Fruit fly (Drosophila melanogaster): ENCODE results near the gene CG32263.

Gene CG32263

dm6 chr3L:3785002-3785661 is 25.8 kb downstream of the CG32263 start:
- TF ChIP-seq psq (optimal IDR thresholded peaks at IDR 0.05) (no peak), h (optimal IDR thresholded peaks at IDR 0.05) (no peak), insv (optimal IDR thresholded peaks at IDR 0.05) (no peak), Sin3A (optimal IDR thresholded peaks at IDR 0.05) (no peak), ttk (optimal IDR thresholded peaks at IDR 0.05) (no peak), Myc (optimal IDR thresholded peaks at IDR 0.05) (no peak)

- TF ChIP-seq insv (optimal IDR thresholded peaks at IDR 0.05) (no peak), psq (optimal IDR thresholded peaks at IDR 0.05) (no peak), h (optimal IDR thresholded peaks at IDR 0.05) (no peak), Sin3A (optimal IDR thresholded peaks at IDR 0.05) (no peak), Myc (optimal IDR thresholded peaks at IDR 0.05) (no peak)
Measured at dm6 chr3L:3784001-3784400, 26.9 kb downstream of the CG32263 start.

dm6 chr3L:3783436-3783835 is 27.5 kb downstream of the CG32263 start:
- TF ChIP-seq ttk (optimal IDR thresholded peaks at IDR 0.05), result no peak
- no peak for TF ChIP-seq Myc (optimal IDR thresholded peaks at IDR 0.05)
- TF ChIP-seq h (optimal IDR thresholded peaks at IDR 0.05), result no peak
- no peak for TF ChIP-seq psq (optimal IDR thresholded peaks at IDR 0.05)
- TF ChIP-seq Sin3A (optimal IDR thresholded peaks at IDR 0.05), result no peak
- no peak for TF ChIP-seq insv (optimal IDR thresholded peaks at IDR 0.05)

DNA sequence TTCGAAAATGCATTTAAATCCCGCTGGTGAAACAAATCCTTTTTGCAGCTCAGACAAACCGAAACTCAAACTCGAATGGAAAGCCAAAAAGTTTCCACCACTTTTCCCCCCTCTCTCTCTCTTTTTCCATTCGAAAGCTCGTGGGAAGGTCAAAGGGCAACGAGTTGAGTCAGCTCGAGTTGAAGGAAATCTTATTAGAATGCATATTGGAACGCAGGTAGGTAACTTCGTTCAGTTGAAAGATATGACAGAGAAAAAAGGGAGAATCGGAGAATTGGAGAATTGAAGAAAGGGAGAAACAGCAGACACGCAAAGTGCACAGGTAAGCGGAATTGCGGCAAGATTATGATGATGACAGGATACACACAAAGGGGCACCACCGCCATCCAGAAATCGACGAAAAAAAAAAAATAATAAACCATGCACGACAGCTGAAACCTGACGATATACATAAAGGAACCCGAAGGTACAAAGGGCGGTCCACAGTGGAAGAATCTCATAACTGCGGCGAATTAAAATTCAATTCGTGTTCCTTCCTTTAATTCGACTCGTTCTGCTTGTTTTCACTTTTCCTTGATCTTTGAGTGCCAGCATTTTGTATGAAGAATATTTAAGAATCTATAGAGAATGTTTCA is 28.2 kb downstream of the CG32263 start:
- TF ChIP-seq Myc (optimal IDR thresholded peaks at IDR 0.05) (no peak), h (optimal IDR thresholded peaks at IDR 0.05) (no peak), psq (optimal IDR thresholded peaks at IDR 0.05) (no peak), ttk (optimal IDR thresholded peaks at IDR 0.05) (no peak), insv (optimal IDR thresholded peaks at IDR 0.05) (no peak), Sin3A (optimal IDR thresholded peaks at IDR 0.05) (no peak)

- TF ChIP-seq Myc (optimal IDR thresholded peaks at IDR 0.05) (no peak), insv (optimal IDR thresholded peaks at IDR 0.05) (no peak), ttk (optimal IDR thresholded peaks at IDR 0.05) (no peak), psq (optimal IDR thresholded peaks at IDR 0.05) (no peak)
Measured at dm6 chr3L:3778463-3778862, 32.5 kb downstream of the CG32263 start.

dm6 chr3L:3776559-3777097 is 34.3 kb downstream of the CG32263 start:
- TF ChIP-seq h (optimal IDR thresholded peaks at IDR 0.05) (no peak), Myc (optimal IDR thresholded peaks at IDR 0.05) (no peak), Sin3A (optimal IDR thresholded peaks at IDR 0.05) (no peak), insv (optimal IDR thresholded peaks at IDR 0.05) (no peak), psq (optimal IDR thresholded peaks at IDR 0.05) (no peak), ttk (optimal IDR thresholded peaks at IDR 0.05) (no peak)

- TF ChIP-seq h (optimal IDR thresholded peaks at IDR 0.05) (no peak), Sin3A (optimal IDR thresholded peaks at IDR 0.05) (no peak), Myc (optimal IDR thresholded peaks at IDR 0.05) (no peak), ttk (optimal IDR thresholded peaks at IDR 0.05) (no peak), psq (optimal IDR thresholded peaks at IDR 0.05) (no peak), insv (optimal IDR thresholded peaks at IDR 0.05) (no peak)
Measured at dm6 chr3L:3773317-3773716, 37.6 kb downstream of the CG32263 start.

DNA sequence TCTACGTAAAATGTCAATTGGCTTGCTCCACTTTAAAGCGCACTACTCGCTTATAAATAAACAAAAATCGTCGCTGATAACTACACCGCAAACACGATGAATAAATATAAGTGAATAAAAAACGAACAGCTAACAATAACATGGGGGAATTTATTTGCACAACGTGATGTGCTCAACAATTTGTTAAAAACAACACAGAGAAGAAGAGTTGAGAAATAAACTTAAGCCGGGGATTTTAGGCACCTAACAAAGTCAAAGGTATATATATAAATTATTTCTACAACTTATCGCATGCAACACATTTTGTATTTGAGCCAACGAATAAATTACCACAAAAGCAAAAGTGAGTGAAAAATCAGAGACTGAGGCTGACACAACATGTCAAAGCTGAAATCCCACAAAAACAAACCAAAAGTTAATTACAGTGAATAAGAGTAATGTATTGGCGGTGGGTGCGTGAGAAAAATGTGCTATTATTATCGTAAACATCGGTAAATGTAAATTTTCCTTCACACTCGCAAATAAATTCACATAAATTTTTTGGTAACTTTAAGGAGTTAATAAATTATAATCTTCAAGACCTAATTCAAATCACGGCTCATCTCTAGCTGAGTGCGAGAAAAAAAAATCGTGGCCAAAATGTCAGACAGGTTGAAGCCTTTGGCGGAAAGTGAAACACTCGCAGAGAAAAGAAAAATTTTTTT is 38.5 kb downstream of the CG32263 start:
- TF ChIP-seq insv (optimal IDR thresholded peaks at IDR 0.05), result no peak
- no peak for TF ChIP-seq psq (optimal IDR thresholded peaks at IDR 0.05)
- no peak for TF ChIP-seq ttk (optimal IDR thresholded peaks at IDR 0.05)
- TF ChIP-seq Myc (optimal IDR thresholded peaks at IDR 0.05), result no peak
- no peak for TF ChIP-seq h (optimal IDR thresholded peaks at IDR 0.05)
- no peak for TF ChIP-seq Sin3A (optimal IDR thresholded peaks at IDR 0.05)

dm6 chr3L:3771406-3771935 is 39.4 kb downstream of the CG32263 start:
- TF ChIP-seq ttk (optimal IDR thresholded peaks at IDR 0.05) (no peak), Myc (optimal IDR thresholded peaks at IDR 0.05) (no peak), Sin3A (optimal IDR thresholded peaks at IDR 0.05) (no peak), h (optimal IDR thresholded peaks at IDR 0.05) (no peak), psq (optimal IDR thresholded peaks at IDR 0.05) (no peak), insv (optimal IDR thresholded peaks at IDR 0.05) (no peak)

dm6 chr3L:3770823-3771222 is 40.1 kb downstream of the CG32263 start:
- TF ChIP-seq psq (optimal IDR thresholded peaks at IDR 0.05) (no peak), h (optimal IDR thresholded peaks at IDR 0.05) (no peak), ttk (optimal IDR thresholded peaks at IDR 0.05) (no peak), insv (optimal IDR thresholded peaks at IDR 0.05) (no peak), Myc (optimal IDR thresholded peaks at IDR 0.05) (no peak), Sin3A (optimal IDR thresholded peaks at IDR 0.05) (no peak)

DNA sequence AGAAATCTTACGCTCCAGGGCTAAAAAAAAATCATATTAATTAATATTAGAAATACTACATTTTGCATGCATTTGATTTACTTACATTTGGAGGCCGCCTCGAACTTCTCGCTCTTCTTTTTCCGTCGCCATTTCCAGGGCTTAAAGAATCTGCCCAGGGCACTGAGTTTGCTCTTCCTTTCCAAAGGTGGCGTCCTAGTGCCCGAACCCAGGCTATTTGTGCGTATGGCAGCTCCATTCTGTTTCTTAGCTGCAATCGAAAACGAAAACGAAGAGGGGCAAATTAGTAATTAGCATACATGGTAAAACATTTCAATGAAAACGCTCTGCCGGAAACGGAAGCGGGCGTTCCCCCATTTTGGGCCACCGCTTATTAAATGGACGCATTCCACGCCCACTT is 41.8 kb downstream of the CG32263 start:
- no peak for TF ChIP-seq insv (optimal IDR thresholded peaks at IDR 0.05)

DNA sequence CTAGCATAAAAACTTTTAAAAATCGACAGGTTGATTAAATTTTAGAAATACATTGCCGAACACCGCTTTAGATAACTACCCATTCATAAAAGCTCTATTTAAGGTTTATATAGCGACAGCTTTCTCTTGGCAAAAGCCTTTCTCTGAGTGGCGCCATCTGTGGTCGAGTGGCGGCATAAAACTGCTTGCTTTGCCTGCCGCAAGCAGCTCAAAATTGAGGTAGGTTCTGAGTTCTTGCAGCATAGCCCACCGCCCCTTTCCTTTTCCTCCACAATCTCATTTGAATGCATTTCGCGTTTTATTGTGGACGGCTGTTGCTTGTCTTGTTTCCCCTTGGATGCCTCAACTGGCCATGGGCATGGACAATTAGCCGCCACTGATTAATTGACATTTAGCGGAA is 43.1 kb downstream of the CG32263 start:
- TF ChIP-seq h (optimal IDR thresholded peaks at IDR 0.05), result no peak
